Worm (Caenorhabditis elegans) whole organism, L3 larva: ENCODE measurements around the gene nhr-38.

Experiments
- ZK546.5 ChIP-seq: sonication (generic microtip); optimal IDR thresholded peaks from 2 replicates; lab custom pipeline; 2017; ENCODE audit warnings: missing biosample characterization, missing genetic modification characterization
- aly-2 ChIP-seq: fragments of 150-350 bp; optimal IDR thresholded peaks from 2 replicates; lab custom pipeline; 2014; ENCODE audit warnings: missing biosample characterization, missing genetic modification characterization
- ceh-16 ChIP-seq: sonication (generic microtip); optimal IDR thresholded peaks from 2 replicates; lab custom pipeline; 2017; ENCODE audit warnings: missing biosample characterization, missing genetic modification characterization
- ceh-28 ChIP-seq: fragments of 150-350 bp; optimal IDR thresholded peaks from 2 replicates; lab custom pipeline; 2014; ENCODE audit warnings: missing biosample characterization, missing genetic modification reagents, missing genetic modification characterization
- ceh-82 ChIP-seq: fragments of 150-350 bp; optimal IDR thresholded peaks from 2 replicates; lab custom pipeline; 2014; ENCODE audit warnings: missing biosample characterization, missing genetic modification characterization
- ceh-9 ChIP-seq: sonication (generic microtip); optimal IDR thresholded peaks from 2 replicates; lab custom pipeline; 2018; ENCODE audit warnings: missing biosample characterization, missing genetic modification characterization
- daf-12 ChIP-seq: fragments of 150-350 bp; optimal IDR thresholded peaks from 2 replicates; lab custom pipeline; 2014; ENCODE audit warnings: missing biosample characterization, missing genetic modification reagents, missing genetic modification characterization
- egl-27 ChIP-seq: sonication (generic microtip); optimal IDR thresholded peaks from 4 replicates; lab custom pipeline; 2017; ENCODE audit warnings: missing biosample characterization, missing genetic modification reagents, missing genetic modification characterization
- egl-5 ChIP-seq: fragments of 150-350 bp; optimal IDR thresholded peaks from 2 replicates; lab custom pipeline; 2017; ENCODE audit warnings: missing biosample characterization, missing genetic modification reagents, missing genetic modification characterization, inconsistent platforms
- elt-1 ChIP-seq: fragments of 150-350 bp; optimal IDR thresholded peaks from 2 replicates; lab custom pipeline; 2014; ENCODE audit warnings: missing biosample characterization, missing genetic modification characterization
- elt-2 ChIP-seq: sonication (generic microtip); optimal IDR thresholded peaks from 2 replicates; lab custom pipeline; 2016; ENCODE audit warnings: missing genetic modification reagents, mild to moderate bottlenecking, missing genetic modification characterization, missing compliant biosample characterization
- elt-3 ChIP-seq, 3 experiments: fragments of 150-350 bp in 1 of 3; sonication (generic microtip) in 2 of 3; optimal IDR thresholded peaks; 2 replicates in 2 of 3; 4 replicates in 1 of 3; lab custom pipeline; 2014 to 2017; ENCODE audit warnings: missing biosample characterization in 3 of 3, missing genetic modification characterization in 3 of 3
- fos-1 ChIP-seq: fragments of 150-350 bp; optimal IDR thresholded peaks from 2 replicates; lab custom pipeline; 2014; ENCODE audit warnings: missing biosample characterization, missing genetic modification characterization
- hmg-11 ChIP-seq: sonication (generic microtip); optimal IDR thresholded peaks from 2 replicates; lab custom pipeline; 2016; ENCODE audit warnings: missing genetic modification characterization, missing compliant biosample characterization
- jun-1 ChIP-seq: fragments of 150-350 bp; optimal IDR thresholded peaks from 2 replicates; lab custom pipeline; 2014; ENCODE audit warnings: missing biosample characterization, missing genetic modification reagents, missing genetic modification characterization
- lin-15B ChIP-seq: fragments of 150-350 bp; optimal IDR thresholded peaks from 2 replicates; lab custom pipeline; 2014; ENCODE audit warnings: missing biosample characterization, missing genetic modification characterization
- lsy-12 ChIP-seq: sonication (generic microtip); optimal IDR thresholded peaks from 2 replicates; lab custom pipeline; 2016; ENCODE audit warnings: mild to moderate bottlenecking, missing genetic modification characterization, missing compliant biosample characterization
- nhr-11 ChIP-seq: fragments of 150-350 bp; optimal IDR thresholded peaks from 2 replicates; lab custom pipeline; 2014; ENCODE audit warnings: missing biosample characterization, missing genetic modification characterization
- nhr-12 ChIP-seq: fragments of 150-350 bp; optimal IDR thresholded peaks from 2 replicates; lab custom pipeline; 2014; ENCODE audit warnings: missing biosample characterization, missing genetic modification characterization
- nhr-23 ChIP-seq: fragments of 150-350 bp; optimal IDR thresholded peaks from 2 replicates; lab custom pipeline; 2014; ENCODE audit warnings: missing biosample characterization, missing genetic modification reagents, missing genetic modification characterization
- nhr-237 ChIP-seq: fragments of 150-350 bp; optimal IDR thresholded peaks from 2 replicates; lab custom pipeline; 2014; ENCODE audit warnings: missing biosample characterization, missing genetic modification characterization
- nhr-25 ChIP-seq: sonication (generic microtip); optimal IDR thresholded peaks from 2 replicates; lab custom pipeline; 2017; ENCODE audit warnings: missing biosample characterization, missing genetic modification characterization
- nhr-43 ChIP-seq: sonication (generic microtip); optimal IDR thresholded peaks from 2 replicates; lab custom pipeline; 2016; ENCODE audit warnings: mild to moderate bottlenecking, missing genetic modification characterization, missing compliant biosample characterization; ENCODE audit not compliant: poor library complexity, severe bottlenecking
- nhr-67 ChIP-seq: fragments of 150-350 bp; optimal IDR thresholded peaks from 2 replicates; lab custom pipeline; 2014; ENCODE audit warnings: missing biosample characterization, missing genetic modification characterization
- nhr-77 ChIP-seq: fragments of 150-350 bp; optimal IDR thresholded peaks from 2 replicates; lab custom pipeline; 2014; ENCODE audit warnings: missing biosample characterization, missing genetic modification characterization
- pha-4 ChIP-seq: fragments of 150-350 bp; optimal IDR thresholded peaks from 2 replicates; lab custom pipeline; 2014; ENCODE audit warnings: missing biosample characterization, missing genetic modification reagents, missing genetic modification characterization
- pqm-1 ChIP-seq: fragments of 150-350 bp; optimal IDR thresholded peaks from 2 replicates; lab custom pipeline; 2017; ENCODE audit warnings: missing biosample characterization, missing genetic modification characterization, inconsistent platforms
- skn-1 ChIP-seq: fragments of 150-350 bp; optimal IDR thresholded peaks from 2 replicates; lab custom pipeline; 2014; ENCODE audit warnings: missing biosample characterization, missing genetic modification characterization
- snpc-4 ChIP-seq: fragments of 150-350 bp; optimal IDR thresholded peaks from 2 replicates; lab custom pipeline; 2014; ENCODE audit warnings: missing biosample characterization, missing genetic modification characterization
- tbx-2 ChIP-seq: sonication (generic microtip); optimal IDR thresholded peaks from 2 replicates; lab custom pipeline; 2016; ENCODE audit warnings: mild to moderate bottlenecking, missing genetic modification characterization, missing compliant biosample characterization
- unc-39 ChIP-seq: sonication (generic microtip); optimal IDR thresholded peaks from 4 replicates; lab custom pipeline; 2017; ENCODE audit warnings: missing biosample characterization, missing genetic modification characterization
- unc-62 ChIP-seq: fragments of 150-350 bp; sonication (generic microtip); optimal IDR thresholded peaks from 4 replicates; lab custom pipeline; 2014; ENCODE audit warnings: missing biosample characterization, missing genetic modification reagents, missing genetic modification characterization
- ztf-11 ChIP-seq: fragments of 150-350 bp; optimal IDR thresholded peaks from 2 replicates; lab custom pipeline; 2014; ENCODE audit warnings: missing biosample characterization, missing genetic modification characterization
- ztf-4 ChIP-seq: fragments of 150-350 bp; optimal IDR thresholded peaks from 2 replicates; lab custom pipeline; 2014; ENCODE audit warnings: missing biosample characterization, missing genetic modification characterization

Gene nhr-38

ce11 chrIV:9709205-9709604 is 782 bp upstream of the nhr-38 start, which contains the start of gene ant-1.3:
ant-1.3 (minus strand) TSS chrIV:9709305.
- TF ChIP-seq tbx-2 (tag; lab: Kevin White, UChicago) (no peak), aly-2 (no peak), fos-1 (tag; lab: Kevin White, UChicago) (no peak), ztf-11 (no peak), hmg-11 (tag; lab: Kevin White, UChicago) (no peak), egl-5 (tag; lab: Kevin White, UChicago) (no peak), ZK546.5 (tag; lab: Kevin White, UChicago) (no peak), unc-39 (tag; lab: Kevin White, UChicago) (no peak), ceh-82 (tag; lab: Kevin White, UChicago) (no peak)

- TF ChIP-seq unc-39 (tag; lab: Kevin White, UChicago) (no peak), hmg-11 (tag; lab: Kevin White, UChicago) (no peak), egl-27 (tag; lab: Kevin White, UChicago) (no peak), nhr-67 (tag; lab: Kevin White, UChicago) (no peak), nhr-77 (tag; lab: Kevin White, UChicago) (no peak), ztf-11 (no peak), nhr-11 (tag; lab: Kevin White, UChicago) (no peak), lsy-12 (tag; lab: Kevin White, UChicago) (no peak), pha-4 (no peak), ceh-82 (tag; lab: Kevin White, UChicago) (no peak), nhr-23 (tag; lab: Kevin White, UChicago) (no peak), daf-12 (tag; lab: Kevin White, UChicago) (no peak), nhr-12 (no peak), egl-5 (tag; lab: Kevin White, UChicago) (no peak), unc-62 (GFP tag; lab: Kevin White, UChicago) (no peak), tbx-2 (tag; lab: Kevin White, UChicago) (no peak), nhr-43 (tag; lab: Kevin White, UChicago) (no peak), ZK546.5 (tag; lab: Kevin White, UChicago) (no peak)
Observed at ce11 chrIV:9712782-9713181, 2.8 kb downstream of the nhr-38 start, which contains the start of gene K01H12.4. K01H12.4 (plus strand) TSS chrIV:9713082.

ce11 chrIV:9714264-9714663 is 4.3 kb downstream of the nhr-38 start:
- TF ChIP-seq ZK546.5 (tag; lab: Kevin White, UChicago) (no peak), jun-1 (no peak), elt-2 (no peak), nhr-12 (no peak), ztf-11 (no peak), unc-62 (GFP tag; lab: Kevin White, UChicago) (no peak), nhr-43 (tag; lab: Kevin White, UChicago) (no peak), nhr-23 (tag; lab: Kevin White, UChicago) (no peak), lin-15B (tag; lab: Kevin White, UChicago) (no peak), ceh-9 (tag; lab: Kevin White, UChicago) (no peak), ceh-16 (tag; lab: Kevin White, UChicago) (no peak)

- TF ChIP-seq hmg-11 (tag; lab: Kevin White, UChicago): no peak
- TF ChIP-seq lsy-12 (tag; lab: Kevin White, UChicago): no peak
- TF ChIP-seq nhr-237: no peak
- TF ChIP-seq pqm-1: peak; percentile 72
- TF ChIP-seq nhr-23 (tag; lab: Kevin White, UChicago): peak; percentile 49
- TF ChIP-seq elt-2: peak; percentile 76
- TF ChIP-seq nhr-25 (tag; lab: Kevin White, UChicago): peak; percentile 36
- TF ChIP-seq elt-1: no peak
- peak; percentile 97 for TF ChIP-seq skn-1 (tag; lab: Kevin White, UChicago)
- TF ChIP-seq unc-62 (GFP tag; lab: Kevin White, UChicago): no peak
- peak; percentile 59 for TF ChIP-seq pha-4
- no peak for TF ChIP-seq ceh-9 (tag; lab: Kevin White, UChicago)
- TF ChIP-seq snpc-4: peak; percentile 23
- peak; percentile 59 for TF ChIP-seq ceh-28 (tag; lab: Kevin White, UChicago)
- no peak for TF ChIP-seq ceh-82 (tag; lab: Kevin White, UChicago)
- no peak for TF ChIP-seq elt-3 (tag; optimal IDR thresholded peaks at IDR 0.05; lab: Kevin White, UChicago)
- TF ChIP-seq ztf-4 (tag; lab: Kevin White, UChicago): no peak
Observed at ce11 chrIV:9716490-9716889, 6.5 kb downstream of the nhr-38 start.
